Fruit fly (Drosophila melanogaster): ENCODE data around the gene RpL7-like.

RpL7-like gene

DNA sequence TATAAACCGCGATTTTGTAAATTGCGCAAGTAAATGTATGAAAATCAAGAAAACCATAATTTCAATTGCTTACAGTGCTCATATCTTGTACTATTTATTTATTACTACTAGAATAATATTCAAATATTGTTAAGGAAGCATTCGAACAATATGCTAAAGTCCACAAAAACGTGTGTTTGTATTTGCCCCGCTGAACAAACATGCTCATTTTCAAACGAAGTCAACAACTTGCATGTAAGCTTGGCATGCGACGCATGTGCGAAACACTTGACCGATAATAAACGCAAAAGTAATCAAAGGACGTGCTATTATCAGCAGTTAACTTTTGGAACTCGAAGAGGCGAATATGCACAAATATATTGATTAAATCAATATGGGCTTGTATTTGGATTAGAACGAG, 34.9 kb upstream of the RpL7-like start (continued):
- TF ChIP-seq CG32532 (GFP tag; IDR thresholded peaks at IDR 0.05) (no peak), CG1832 (GFP tag; optimal IDR thresholded peaks at IDR 0.05) (no peak), Doc3 (GFP tag; IDR thresholded peaks at IDR 0.05; ENCODE audit: partially characterized antibody) (no peak), CG15514 (GFP tag; optimal IDR thresholded peaks at IDR 0.05) (peak; percentile 75), CG10366 (GFP tag; IDR thresholded peaks at IDR 0.05) (no peak), CG5180 (GFP tag; optimal IDR thresholded peaks at IDR 0.05) (no peak), CG12155 (GFP tag; optimal IDR thresholded peaks at IDR 0.05) (peak; percentile 1), Camta (GFP tag; optimal IDR thresholded peaks at IDR 0.05) (peak; percentile 12), Bdp1 (GFP tag; optimal IDR thresholded peaks at IDR 0.05) (peak; percentile 51), mirr (GFP tag; optimal IDR thresholded peaks at IDR 0.05) (peak; percentile 27), Usf (GFP tag; optimal IDR thresholded peaks at IDR 0.05) (no peak), yki (optimal IDR thresholded peaks at IDR 0.05) (no peak), lilli (GFP tag; optimal IDR thresholded peaks at IDR 0.05) (peak; percentile 26), lbe (GFP tag; optimal IDR thresholded peaks at IDR 0.05) (no peak), CG10979 (tag; optimal IDR thresholded peaks at IDR 0.05) (peak; percentile 8), CG6689 (GFP tag; IDR thresholded peaks at IDR 0.05) (no peak), CG14965 (GFP tag; optimal IDR thresholded peaks at IDR 0.05; ENCODE audit: borderline replicate concordance) (peak; percentile 7), caup (GFP tag; optimal IDR thresholded peaks at IDR 0.05; ENCODE audit: severe bottlenecking) (peak; percentile 85), CG1602 (GFP tag; optimal IDR thresholded peaks at IDR 0.05) (peak; percentile 22), az2 (GFP tag; optimal IDR thresholded peaks at IDR 0.05) (no peak), CG30020 (tag; optimal IDR thresholded peaks at IDR 0.05) (no peak), CG30403 (GFP tag; optimal IDR thresholded peaks at IDR 0.05) (no peak), Max (GFP tag; optimal IDR thresholded peaks at IDR 0.05) (peak; percentile 48), CG6813 (GFP tag; optimal IDR thresholded peaks at IDR 0.05) (peak; percentile 90), NFAT (GFP tag; IDR thresholded peaks at IDR 0.05) (no peak), disco-r (GFP tag; optimal IDR thresholded peaks at IDR 0.05) (no peak), HHEX (GFP tag; optimal IDR thresholded peaks at IDR 0.05) (peak; percentile 77), jigr1 (GFP tag; IDR thresholded peaks at IDR 0.05) (no peak), CG10267 (tag; optimal IDR thresholded peaks at IDR 0.05) (peak; percentile 27), CG3281 (GFP tag; optimal IDR thresholded peaks at IDR 0.05) (peak; percentile 80), chif (GFP tag; optimal IDR thresholded peaks at IDR 0.05) (peak; percentile 7 to 40), eve (GFP tag; optimal IDR thresholded peaks at IDR 0.05) (no peak), fd3F (GFP tag; optimal IDR thresholded peaks at IDR 0.05) (peak; percentile 71), CG14860 (GFP tag; IDR thresholded peaks at IDR 0.05; ENCODE audit: partially characterized antibody) (no peak), CG11560 (tag; IDR thresholded peaks at IDR 0.05) (no peak), tap (tag; optimal IDR thresholded peaks at IDR 0.05) (peak; percentile 41), CG15269 (tag; optimal IDR thresholded peaks at IDR 0.05) (peak; percentile 63), CG13296 (GFP tag; optimal IDR thresholded peaks at IDR 0.05) (peak; percentile 65), pho (GFP tag; optimal IDR thresholded peaks at IDR 0.05) (peak; percentile 18), CG13424 (tag; optimal IDR thresholded peaks at IDR 0.05) (peak; percentile 58), Elba2 (GFP tag; optimal IDR thresholded peaks at IDR 0.05) (no peak), CG4707 (GFP tag; optimal IDR thresholded peaks at IDR 0.05) (peak; percentile 77), CG10565 (GFP tag; optimal IDR thresholded peaks at IDR 0.05) (no peak), bcd (GFP tag; optimal IDR thresholded peaks at IDR 0.05) (peak; percentile 34), CG32772 (GFP tag; IDR thresholded peaks at IDR 0.05) (no peak), cwo (GFP tag; optimal IDR thresholded peaks at IDR 0.05) (peak; percentile 37), CG13287 (GFP tag; IDR thresholded peaks at IDR 0.05; ENCODE audit: partially characterized antibody) (no peak), CG2116 (GFP tag; optimal IDR thresholded peaks at IDR 0.05) (peak; percentile 55), Tbp (GFP tag; optimal IDR thresholded peaks at IDR 0.05) (no peak), slbo (GFP tag; IDR thresholded peaks at IDR 0.05) (0 out of 2 replicates have a peak, but pooled peaks have one; percentile 8), YL-1 (GFP tag; optimal IDR thresholded peaks at IDR 0.05) (peak; percentile 11)

Measured in whole organism, embryonic.